Worm (Caenorhabditis elegans) whole organism, midembryonic: ENCODE results near the gene F43C11.8.
"Not testable (repeated sequence)": the region's sequence is repeated elsewhere in the genome, so short reads cannot be mapped to it uniquely, and the experiment has no call there.

Experiments used
- T22C8.4 ChIP-seq: fragments of 200-800 bp; sonication (Bioruptor generic); IDR thresholded peaks from 2 replicates; pipeline ENCODE4 v1.3.6; 2022; ENCODE audit warnings: missing genetic modification characterization, missing compliant biosample characterization
- cog-1 ChIP-seq: sonication (generic microtip); optimal IDR thresholded peaks from 2 replicates; lab custom pipeline; 2016; ENCODE audit warnings: missing genetic modification characterization, missing compliant biosample characterization
- flt-1 ChIP-seq: fragments of 200-800 bp; sonication (Bioruptor generic); IDR thresholded peaks from 2 replicates; pipeline ENCODE4 v1.3.6; 2022; ENCODE audit warnings: missing genetic modification characterization, missing compliant biosample characterization
- klf-2 ChIP-seq: fragments of 200-800 bp; sonication (Bioruptor generic); conservative IDR thresholded peaks from 2 replicates; pipeline ENCODE4 v1.3.6; 2022; ENCODE audit warnings: missing genetic modification reagents, missing genetic modification characterization, missing compliant biosample characterization
- med-1 ChIP-seq: sonication (generic microtip); optimal IDR thresholded peaks from 2 replicates; lab custom pipeline; 2017; ENCODE audit warnings: missing genetic modification characterization, mild to moderate bottlenecking, missing compliant biosample characterization, antibody characterized with exemption, missing genetic modification reagents; ENCODE audit not compliant: insufficient read depth
- ref-1 ChIP-seq: fragments of 200-800 bp; sonication (Bioruptor generic); conservative IDR thresholded peaks from 2 replicates; pipeline ENCODE4 v1.3.6; 2022; ENCODE audit warnings: missing genetic modification reagents, missing genetic modification characterization, missing compliant biosample characterization
- tab-1 ChIP-seq: fragments of 200-800 bp; sonication (Bioruptor generic); IDR thresholded peaks from 2 replicates; pipeline ENCODE4 v1.3.6; 2022; ENCODE audit warnings: missing genetic modification characterization, missing compliant biosample characterization
- ztf-23 ChIP-seq: fragments of 200-800 bp; sonication (Bioruptor generic); IDR thresholded peaks from 2 replicates; pipeline ENCODE4 v1.3.6; 2022; ENCODE audit warnings: missing genetic modification reagents, missing genetic modification characterization, missing compliant biosample characterization
- ztf-29 ChIP-seq: fragments of 200-800 bp; sonication (Bioruptor generic); IDR thresholded peaks from 2 replicates; pipeline ENCODE4 v1.3.6; 2022; ENCODE audit warnings: missing genetic modification reagents, missing genetic modification characterization, missing compliant biosample characterization

The F43C11.8 gene

DNA sequence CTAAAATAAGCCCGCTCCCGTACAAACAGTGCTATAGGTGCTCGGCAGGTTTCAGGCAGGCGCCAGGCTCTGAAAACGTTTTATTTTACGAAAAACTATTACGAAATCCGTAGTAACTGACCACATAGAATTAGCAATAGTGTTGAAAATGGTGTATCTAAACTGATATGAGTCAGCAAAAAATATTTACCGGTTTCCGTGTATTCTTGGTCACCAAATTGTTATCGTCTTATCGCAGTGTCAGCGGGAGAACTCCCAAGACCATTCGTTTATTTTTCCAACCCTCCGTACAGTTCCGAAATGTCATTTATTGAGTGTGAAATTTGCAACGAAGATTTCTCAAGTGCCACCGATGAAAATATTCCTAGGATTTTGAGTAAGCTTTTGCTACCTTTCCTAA is at the start of gene F43C11.8:
F43C11.8 (plus strand) TSS at position 301 of the 400 bp plus-strand sequence.
- no peak for TF ChIP-seq ztf-23 (GFP tag; lab: Robert Waterston, UW)
- no peak for TF ChIP-seq ztf-29 (GFP tag; lab: Robert Waterston, UW)
- TF ChIP-seq cog-1 = no peak

DNA sequence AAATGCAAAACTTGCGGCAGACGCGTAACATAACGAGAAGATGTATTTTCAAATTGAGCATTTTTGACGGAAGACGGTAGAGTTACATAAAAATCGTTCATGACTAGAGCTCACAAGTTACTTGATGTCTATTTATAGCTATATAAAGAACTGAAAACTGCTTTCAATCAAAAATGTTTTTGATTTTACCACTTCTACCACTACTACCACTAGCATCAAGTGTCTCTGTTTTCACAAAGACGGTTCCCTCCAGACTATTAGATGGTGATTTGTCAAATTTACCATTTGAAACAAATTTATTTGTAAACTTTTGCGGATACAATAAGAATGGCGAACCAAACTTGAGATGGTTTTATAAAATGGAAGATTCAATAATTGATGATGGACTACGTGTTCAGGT is 49.7 kb upstream of the F43C11.8 start, which contains the start of gene K09F6.9:
K09F6.9 (minus strand) TSS at position 101 of the 400 bp plus-strand sequence.
- not testable (repeated sequence) for TF ChIP-seq ref-1; tab-1 (GFP tag; lab: Robert Waterston, UW); med-1

ce11 chrII:2284703-2285102 is 47.6 kb upstream of the F43C11.8 start:
- TF ChIP-seq med-1 = no peak
- TF ChIP-seq ref-1 = no peak
- no peak for TF ChIP-seq cog-1
- TF ChIP-seq klf-2 = no peak
- no peak for TF ChIP-seq flt-1 (GFP tag; lab: Robert Waterston, UW)
- TF ChIP-seq ztf-29 (GFP tag; lab: Robert Waterston, UW) = no peak
- no peak for TF ChIP-seq ztf-23 (GFP tag; lab: Robert Waterston, UW)
- no peak for TF ChIP-seq tab-1 (GFP tag; lab: Robert Waterston, UW)
- no peak for TF ChIP-seq T22C8.4 (GFP tag; lab: Robert Waterston, UW)

- TF ChIP-seq cog-1 (no peak), klf-2 (no peak), flt-1 (GFP tag; lab: Robert Waterston, UW) (no peak), ztf-29 (GFP tag; lab: Robert Waterston, UW) (no peak), tab-1 (GFP tag; lab: Robert Waterston, UW) (no peak), med-1 (no peak)
These were observed 43.5 kb upstream of the F43C11.8 start, which contains the start of the genes K09F6.10 and K09F6.13 for ce11 chrII:2288798-2289197. Gene K09F6.10, minus strand, starts transcription at chrII:2288883. Gene K09F6.13, plus strand, starts transcription at chrII:2289114.

DNA sequence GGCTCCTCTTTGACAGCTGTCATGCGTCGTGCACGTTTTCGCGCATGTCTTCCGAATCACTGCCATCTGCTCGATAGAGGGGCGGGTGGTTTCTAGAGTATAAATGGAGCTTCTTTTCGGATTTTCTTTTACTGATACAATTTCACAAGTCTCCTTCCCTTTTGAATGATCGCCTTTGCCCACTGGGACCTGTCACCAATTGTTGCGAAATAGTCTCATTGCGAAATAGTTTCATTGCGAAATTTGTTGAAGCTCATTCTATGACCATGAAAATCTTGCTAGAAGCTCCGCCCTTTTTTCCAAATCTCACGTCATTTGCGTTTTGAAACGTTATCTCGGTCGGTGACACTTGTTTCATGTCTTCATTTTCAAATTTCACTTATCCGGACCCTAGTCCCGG is 42.9 kb upstream of the F43C11.8 start:
- TF ChIP-seq ztf-29 (GFP tag; lab: Robert Waterston, UW) = no peak
- no peak for TF ChIP-seq cog-1
- TF ChIP-seq ztf-23 (GFP tag; lab: Robert Waterston, UW) = no peak
- TF ChIP-seq T22C8.4 (GFP tag; lab: Robert Waterston, UW) = no peak
- no peak for TF ChIP-seq flt-1 (GFP tag; lab: Robert Waterston, UW)
- no peak for TF ChIP-seq med-1
- TF ChIP-seq klf-2 = no peak
- no peak for TF ChIP-seq tab-1 (GFP tag; lab: Robert Waterston, UW)
- TF ChIP-seq ref-1 = no peak

DNA sequence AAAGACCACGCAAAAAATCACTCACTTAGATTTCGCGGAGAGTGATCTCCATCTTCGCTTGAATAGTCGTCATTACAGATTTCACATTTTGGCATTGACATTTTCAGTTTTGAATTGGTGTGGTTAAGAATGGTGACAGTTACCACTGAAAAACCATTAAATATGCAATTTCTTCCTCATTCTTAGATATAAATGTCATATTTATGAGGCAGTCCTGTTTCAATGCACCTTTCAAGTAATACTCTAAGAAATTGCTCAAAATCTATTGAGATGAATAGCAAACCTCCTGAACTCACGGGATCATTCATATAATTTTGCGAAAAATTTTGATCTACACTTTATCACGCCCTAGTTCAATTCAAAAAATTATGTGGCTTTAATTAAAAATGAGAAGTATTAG is 40.3 kb upstream of the F43C11.8 start, which contains the start of gene K09F6.7:
K09F6.7 (minus strand) TSS at position 101 of the 400 bp plus-strand sequence.
- TF ChIP-seq ztf-23 (GFP tag; lab: Robert Waterston, UW) (no peak), ref-1 (no peak), flt-1 (GFP tag; lab: Robert Waterston, UW) (no peak), T22C8.4 (GFP tag; lab: Robert Waterston, UW) (no peak), cog-1 (no peak), ztf-29 (GFP tag; lab: Robert Waterston, UW) (no peak), klf-2 (no peak), med-1 (no peak), tab-1 (GFP tag; lab: Robert Waterston, UW) (no peak)

DNA sequence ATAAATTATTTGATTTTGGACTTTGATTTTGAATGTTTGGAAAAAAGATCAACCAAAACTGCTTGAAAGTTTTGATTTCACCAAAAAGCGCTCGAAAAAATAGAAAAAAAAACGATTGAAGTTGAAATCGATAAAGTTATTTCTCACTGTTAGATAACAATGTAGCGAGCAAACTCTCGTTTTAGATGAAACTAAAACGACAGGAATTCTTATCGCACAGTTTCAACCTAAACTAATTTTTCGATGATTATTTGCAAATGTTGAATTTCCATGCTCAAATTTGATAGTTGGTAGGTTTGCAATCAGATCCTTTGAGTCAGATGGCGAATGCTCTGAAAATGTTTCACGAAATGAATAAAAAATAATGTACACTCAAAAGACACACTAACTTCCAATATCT is 39.8 kb upstream of the F43C11.8 start:
- TF ChIP-seq cog-1 = no peak
- TF ChIP-seq flt-1 (GFP tag; lab: Robert Waterston, UW) = no peak
- TF ChIP-seq ztf-23 (GFP tag; lab: Robert Waterston, UW) = no peak
- no peak for TF ChIP-seq ref-1
- no peak for TF ChIP-seq tab-1 (GFP tag; lab: Robert Waterston, UW)
- no peak for TF ChIP-seq klf-2
- no peak for TF ChIP-seq med-1
- no peak for TF ChIP-seq ztf-29 (GFP tag; lab: Robert Waterston, UW)
- no peak for TF ChIP-seq T22C8.4 (GFP tag; lab: Robert Waterston, UW)

ce11 chrII:2295817-2296315 is 36.5 kb upstream of the F43C11.8 start, which contains the start of gene fbxc-25:
Gene fbxc-25, minus strand, starts transcription at chrII:2296265.
- TF ChIP-seq flt-1 (GFP tag; lab: Robert Waterston, UW) (no peak), ref-1 (no peak), T22C8.4 (GFP tag; lab: Robert Waterston, UW) (no peak), ztf-29 (GFP tag; lab: Robert Waterston, UW) (no peak), cog-1 (no peak), ztf-23 (GFP tag; lab: Robert Waterston, UW) (no peak), med-1 (no peak), klf-2 (no peak), tab-1 (GFP tag; lab: Robert Waterston, UW) (no peak)

DNA sequence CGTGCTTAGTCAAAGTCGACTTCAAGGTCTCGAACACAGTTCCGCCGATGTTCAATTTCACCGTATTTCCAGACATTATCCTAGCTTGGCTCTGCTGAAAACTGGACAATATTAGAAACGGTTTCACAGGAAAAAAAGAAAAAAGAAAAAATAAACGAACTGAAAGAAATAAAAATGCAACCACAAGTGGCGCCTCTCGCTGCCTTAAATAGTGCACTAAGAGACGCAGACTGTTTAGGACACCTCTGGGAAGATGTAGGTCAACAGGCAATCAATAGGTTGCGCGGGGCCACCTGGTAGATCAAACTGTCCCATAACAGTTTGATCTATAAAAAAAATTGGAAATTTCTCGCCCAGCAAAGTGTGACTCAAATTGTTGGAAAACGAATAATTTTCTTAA is 33.6 kb upstream of the F43C11.8 start, which contains the start of gene B0281.4:
B0281.4 (minus strand) TSS at position 101 of the 400 bp plus-strand sequence.
- no peak for TF ChIP-seq flt-1 (GFP tag; lab: Robert Waterston, UW)
- TF ChIP-seq med-1 = no peak
- TF ChIP-seq cog-1 = no peak
- no peak for TF ChIP-seq ref-1
- TF ChIP-seq ztf-23 (GFP tag; lab: Robert Waterston, UW) = no peak
- TF ChIP-seq klf-2 = no peak

- TF ChIP-seq ztf-29 (GFP tag; lab: Robert Waterston, UW) (no peak), ref-1 (no peak), flt-1 (GFP tag; lab: Robert Waterston, UW) (no peak), cog-1 (no peak), ztf-23 (GFP tag; lab: Robert Waterston, UW) (no peak), klf-2 (no peak), T22C8.4 (GFP tag; lab: Robert Waterston, UW) (no peak), tab-1 (GFP tag; lab: Robert Waterston, UW) (no peak), med-1 (no peak)
These were observed 31.5 kb upstream of the F43C11.8 start, which contains the start of gene B0281.5 for ce11 chrII:2300861-2301260. Gene B0281.5, minus strand, starts transcription at chrII:2300961.

ce11 chrII:2302330-2302729 is 30.0 kb upstream of the F43C11.8 start, which contains the start of gene B0281.6:
Gene B0281.6, minus strand, starts transcription at chrII:2302430.
- TF ChIP-seq T22C8.4 (GFP tag; lab: Robert Waterston, UW) (no peak), ref-1 (no peak), med-1 (no peak)
